Fruit fly (Drosophila melanogaster): Measurements from ENCODE around the gene Obp8a.

DNA sequence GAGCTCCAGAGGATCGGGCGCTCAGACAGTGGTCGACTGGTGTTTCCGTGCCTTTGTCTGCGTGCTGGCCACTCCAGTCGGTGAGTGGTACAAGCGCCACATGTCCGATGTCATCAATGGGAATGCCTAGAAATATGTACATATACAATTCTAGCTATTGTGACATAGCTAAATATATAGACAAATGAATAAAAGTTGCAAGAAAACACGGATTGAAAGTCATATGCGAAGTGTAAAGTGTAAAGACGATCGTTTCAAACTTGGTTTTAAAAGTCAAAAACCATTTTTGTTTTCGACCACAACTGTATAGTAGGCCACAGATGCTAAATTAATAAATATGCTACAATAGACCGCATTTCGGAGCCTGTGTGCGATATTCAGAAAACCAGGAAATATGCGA is 809 bp downstream of the Obp8a start, which contains the start of gene CG15368:
- TF ChIP-seq EcR (GFP tag; optimal IDR thresholded peaks at IDR 0.05), result no peak
- no peak for TF ChIP-seq psq (optimal IDR thresholded peaks at IDR 0.05)
- TF ChIP-seq usp (GFP tag; optimal IDR thresholded peaks at IDR 0.05), result no peak
- no peak for TF ChIP-seq CG8478 (optimal IDR thresholded peaks at IDR 0.05)
- no peak for TF ChIP-seq pan (optimal IDR thresholded peaks at IDR 0.05)
- no peak for TF ChIP-seq Dll (optimal IDR thresholded peaks at IDR 0.05)

Data from whole organism.